Fruit fly (Drosophila melanogaster) whole organism, embryonic: ENCODE measurements around the gene CG4730.

Experiments used
- CG18619 ChIP-seq: fragments of 200-800 bp; sonication (Bioruptor generic); optimal IDR thresholded peaks from 3 replicates; lab custom pipeline; 2017; ENCODE audit warnings: missing biosample characterization, mild to moderate bottlenecking, missing genetic modification characterization
- D19A ChIP-seq: fragments of 200-800 bp; optimal IDR thresholded peaks from 3 replicates; lab custom pipeline; 2019; ENCODE audit warnings: missing biosample characterization, mild to moderate bottlenecking, missing genetic modification characterization, moderate library complexity
- gsb-n ChIP-seq: fragments of 200-800 bp; sonication (Bioruptor generic); optimal IDR thresholded peaks from 3 replicates; lab custom pipeline; 2018; ENCODE audit warnings: missing biosample characterization, mild to moderate bottlenecking, missing genetic modification characterization

- TF ChIP-seq CG18619 (GFP tag; lab: Kevin White, UChicago) (no peak), D19A (tag; lab: Kevin White, UChicago) (no peak), gsb-n (no peak)
These were observed 27.1 kb downstream of the CG4730 start for dm6 chr3R:25651414-25651813.
